Worm (Caenorhabditis elegans) whole organism, young adult: ENCODE data around the gene Y44F5A.1.

ENCODE experiments used
- B0019.2 ChIP-seq: fragments of 200-800 bp; sonication (Bioruptor generic); conservative IDR thresholded peaks from 2 replicates; pipeline ENCODE4 v1.3.6; 2022; ENCODE audit warnings: missing genetic modification reagents, missing genetic modification characterization, missing compliant biosample characterization
- B0035.1 ChIP-seq: sonication (generic microtip); optimal IDR thresholded peaks from 2 replicates; lab custom pipeline; 2016; ENCODE audit warnings: missing genetic modification characterization, mild to moderate bottlenecking, missing compliant biosample characterization, missing genotype, missing genetic modification reagents
- B0261.1 ChIP-seq: sonication (generic microtip); optimal IDR thresholded peaks from 2 replicates; lab custom pipeline; 2016; ENCODE audit warnings: mild to moderate bottlenecking, missing genetic modification characterization, moderate library complexity, missing compliant biosample characterization
- C17E4.6 ChIP-seq: fragments of 200-800 bp; sonication (Bioruptor generic); IDR thresholded peaks from 2 replicates; pipeline ENCODE4 v1.3.6; 2022; ENCODE audit warnings: missing genetic modification reagents, missing genetic modification characterization, missing compliant biosample characterization
- D2030.7 ChIP-seq: fragments of 200-800 bp; sonication (Bioruptor generic); IDR thresholded peaks from 2 replicates; pipeline ENCODE4 v1.3.6; 2022; ENCODE audit warnings: missing genetic modification reagents, missing genetic modification characterization, missing compliant biosample characterization
- F10E7.11 ChIP-seq: sonication (generic microtip); optimal IDR thresholded peaks from 2 replicates; lab custom pipeline; 2017; ENCODE audit warnings: mild to moderate bottlenecking, missing genetic modification characterization, moderate library complexity, missing compliant biosample characterization
- F23B12.7 ChIP-seq: sonication (generic microtip); optimal IDR thresholded peaks from 2 replicates; lab custom pipeline; 2017; ENCODE audit warnings: missing genetic modification characterization, mild to moderate bottlenecking, missing compliant biosample characterization, antibody characterized with exemption, moderate library complexity; ENCODE audit not compliant: insufficient read depth
- F37B4.10 ChIP-seq: fragments of 200-800 bp; sonication (Bioruptor generic); IDR thresholded peaks from 2 replicates; pipeline ENCODE4 v1.3.6; 2022; ENCODE audit warnings: missing genetic modification characterization, missing compliant biosample characterization
- F57A8.1 ChIP-seq: fragments of 200-800 bp; sonication (Bioruptor generic); optimal IDR thresholded peaks from 2 replicates; lab custom pipeline; 2018; ENCODE audit warnings: mild to moderate bottlenecking, missing genetic modification characterization, moderate library complexity, missing compliant biosample characterization
- K11D2.4 ChIP-seq: fragments of 200-800 bp; sonication (Bioruptor generic); IDR thresholded peaks from 2 replicates; pipeline ENCODE4 v1.3.6; 2022; ENCODE audit warnings: missing genetic modification reagents, missing genetic modification characterization, missing compliant biosample characterization
- Y79H2A.3 ChIP-seq: fragments of 200-800 bp; sonication (Bioruptor generic); conservative IDR thresholded peaks from 2 replicates; pipeline ENCODE4 v1.3.6; 2022; ENCODE audit warnings: missing genetic modification reagents, missing genetic modification characterization, missing compliant biosample characterization
- akir-1 ChIP-seq: fragments of 200-800 bp; sonication (Bioruptor generic); optimal IDR thresholded peaks from 2 replicates; lab custom pipeline; 2018; ENCODE audit warnings: mild to moderate bottlenecking, missing genetic modification characterization, moderate library complexity, missing compliant biosample characterization
- aptf-2 ChIP-seq: fragments of 200-800 bp; sonication (Bioruptor generic); conservative IDR thresholded peaks from 2 replicates; pipeline ENCODE4 v1.3.6; 2022; ENCODE audit warnings: missing genetic modification reagents, missing genetic modification characterization, missing compliant biosample characterization
- attf-6 ChIP-seq: fragments of 200-800 bp; sonication (Bioruptor generic); IDR thresholded peaks from 2 replicates; pipeline ENCODE4 v1.3.6; 2022; ENCODE audit warnings: missing genetic modification reagents, missing genetic modification characterization, missing compliant biosample characterization
- bed-1 ChIP-seq: fragments of 200-800 bp; sonication (Bioruptor generic); IDR thresholded peaks from 2 replicates; pipeline ENCODE4 v1.3.6; 2022; ENCODE audit warnings: missing genetic modification reagents, missing genetic modification characterization, missing compliant biosample characterization
- ceh-40 ChIP-seq: fragments of 200-800 bp; sonication (Bioruptor generic); IDR thresholded peaks from 2 replicates; pipeline ENCODE4 v1.3.6; 2022; ENCODE audit warnings: missing genetic modification characterization, missing compliant biosample characterization
- ceh-91 ChIP-seq: fragments of 200-800 bp; sonication (Bioruptor generic); IDR thresholded peaks from 2 replicates; pipeline ENCODE4 v1.3.6; 2022; ENCODE audit warnings: missing genetic modification reagents, missing genetic modification characterization, missing compliant biosample characterization
- die-1 ChIP-seq: sonication (generic microtip); optimal IDR thresholded peaks from 2 replicates; lab custom pipeline; 2016; ENCODE audit warnings: missing genotype, mild to moderate bottlenecking, missing genetic modification characterization, missing compliant biosample characterization
- dox-1 ChIP-seq: fragments of 200-800 bp; sonication (Bioruptor generic); IDR thresholded peaks from 2 replicates; pipeline ENCODE4 v1.3.6; 2022; ENCODE audit warnings: missing genetic modification reagents, missing genetic modification characterization, missing compliant biosample characterization
- egrh-3 ChIP-seq: fragments of 200-800 bp; sonication (Bioruptor generic); IDR thresholded peaks from 2 replicates; pipeline ENCODE4 v1.3.6; 2022; ENCODE audit warnings: missing genetic modification reagents, missing genetic modification characterization, missing compliant biosample characterization
- fkh-3 ChIP-seq: sonication (generic microtip); optimal IDR thresholded peaks from 2 replicates; lab custom pipeline; 2016; ENCODE audit warnings: mild to moderate bottlenecking, missing genetic modification characterization, missing compliant biosample characterization
- him-1 ChIP-seq: sonication (generic microtip); optimal IDR thresholded peaks from 2 replicates; lab custom pipeline; 2016; ENCODE audit warnings: missing genotype, missing genetic modification reagents, missing genetic modification characterization, missing compliant biosample characterization
- hmg-1.2 ChIP-seq: fragments of 200-800 bp; sonication (Bioruptor generic); IDR thresholded peaks from 2 replicates; pipeline ENCODE4 v1.3.6; 2022; ENCODE audit warnings: missing genetic modification reagents, missing genetic modification characterization, missing compliant biosample characterization
- let-526 ChIP-seq: fragments of 200-800 bp; sonication (Bioruptor generic); IDR thresholded peaks from 2 replicates; pipeline ENCODE4 v1.3.6; 2022; ENCODE audit warnings: missing genetic modification reagents, missing genetic modification characterization, missing compliant biosample characterization
- let-607 ChIP-seq, 2 experiments: fragments of 200-800 bp in 1 of 2; sonication (Bioruptor generic) in 1 of 2; sonication (generic microtip) in 1 of 2; optimal IDR thresholded peaks; 2 replicates each; lab custom pipeline; 2016 to 2018; ENCODE audit warnings: mild to moderate bottlenecking in 2 of 2, missing compliant biosample characterization in 2 of 2, missing genetic modification characterization in 2 of 2, moderate library complexity in 2 of 2, missing genotype in 1 of 2
- lin-26 ChIP-seq: fragments of 200-800 bp; sonication (Bioruptor generic); IDR thresholded peaks from 2 replicates; pipeline ENCODE4 v1.3.6; 2022; ENCODE audit warnings: missing genetic modification reagents, missing genetic modification characterization, missing compliant biosample characterization
- lsy-27 ChIP-seq: sonication (generic microtip); optimal IDR thresholded peaks from 2 replicates; lab custom pipeline; 2017; ENCODE audit warnings: missing genetic modification characterization, mild to moderate bottlenecking, missing compliant biosample characterization, antibody characterized with exemption, missing genotype, borderline replicate concordance; ENCODE audit not compliant: insufficient read depth
- madf-3 ChIP-seq: fragments of 200-800 bp; sonication (Bioruptor generic); IDR thresholded peaks from 2 replicates; pipeline ENCODE4 v1.3.6; 2022; ENCODE audit warnings: missing genetic modification reagents, missing genetic modification characterization, missing compliant biosample characterization
- madf-6 ChIP-seq: fragments of 200-800 bp; sonication (Bioruptor generic); IDR thresholded peaks from 2 replicates; pipeline ENCODE4 v1.3.6; 2022; ENCODE audit warnings: missing genetic modification reagents, missing genetic modification characterization, missing compliant biosample characterization
- madf-8 ChIP-seq: fragments of 200-800 bp; sonication (Bioruptor generic); conservative IDR thresholded peaks from 2 replicates; pipeline ENCODE4 v1.3.6; 2022; ENCODE audit warnings: missing genetic modification reagents, missing genetic modification characterization, missing compliant biosample characterization
- mcd-1 ChIP-seq: fragments of 200-800 bp; sonication (Bioruptor generic); IDR thresholded peaks from 2 replicates; pipeline ENCODE4 v1.3.6; 2022; ENCODE audit warnings: missing genetic modification reagents, missing genetic modification characterization, missing compliant biosample characterization
- nfya-1 ChIP-seq: sonication (generic microtip); optimal IDR thresholded peaks from 2 replicates; lab custom pipeline; 2017; ENCODE audit warnings: antibody characterized with exemption, missing compliant biosample characterization, missing genetic modification characterization, borderline replicate concordance; ENCODE audit not compliant: insufficient read depth
- nfyb-1 ChIP-seq: fragments of 200-800 bp; sonication (Bioruptor generic); IDR thresholded peaks from 2 replicates; pipeline ENCODE4 v1.3.6; 2022; ENCODE audit warnings: missing genetic modification reagents, missing genetic modification characterization, missing compliant biosample characterization
- nhr-27 ChIP-seq: fragments of 200-800 bp; sonication (Bioruptor generic); optimal IDR thresholded peaks from 2 replicates; lab custom pipeline; 2018; ENCODE audit warnings: mild to moderate bottlenecking, missing genetic modification characterization, moderate library complexity, missing compliant biosample characterization
- pha-4 ChIP-seq: fragments of 150-350 bp; sonication (generic microtip); optimal IDR thresholded peaks from 2 replicates; lab custom pipeline; 2014; ENCODE audit warnings: missing biosample characterization, missing genetic modification reagents, missing genetic modification characterization
- rpc-1 ChIP-seq, 2 experiments: fragments of 150-350 bp in 1 of 2; sonication (generic microtip) in 1 of 2; optimal IDR thresholded peaks; 2 replicates each; lab custom pipeline; 2014 to 2018; ENCODE audit warnings: missing biosample characterization in 1 of 2, missing genetic modification characterization in 1 of 2, missing genetic modification reagents in 1 of 2, missing genotype in 1 of 2
- sdz-38 ChIP-seq: sonication (generic microtip); optimal IDR thresholded peaks from 2 replicates; lab custom pipeline; 2016; ENCODE audit warnings: missing genotype, missing genetic modification characterization, missing compliant biosample characterization
- sea-2 ChIP-seq: fragments of 200-800 bp; sonication (Bioruptor generic); IDR thresholded peaks from 2 replicates; pipeline ENCODE4 v1.3.6; 2022; ENCODE audit warnings: missing genetic modification characterization, missing compliant biosample characterization
- snpc-1.3 ChIP-seq: sonication (generic microtip); optimal IDR thresholded peaks from 2 replicates; lab custom pipeline; 2017; ENCODE audit warnings: missing genetic modification characterization, mild to moderate bottlenecking, missing compliant biosample characterization, antibody characterized with exemption, moderate library complexity, missing genotype, missing genetic modification reagents; ENCODE audit not compliant: insufficient read depth
- tbx-9 ChIP-seq: sonication (generic microtip); optimal IDR thresholded peaks from 2 replicates; lab custom pipeline; 2016; ENCODE audit warnings: borderline replicate concordance, missing genetic modification characterization, inconsistent platforms, missing compliant biosample characterization
- unc-130 ChIP-seq: sonication (generic microtip); optimal IDR thresholded peaks from 2 replicates; lab custom pipeline; 2016; ENCODE audit warnings: missing genetic modification reagents, missing genetic modification characterization, missing compliant biosample characterization
- xnd-1 ChIP-seq: sonication (generic microtip); optimal IDR thresholded peaks from 2 replicates; lab custom pipeline; 2016; ENCODE audit warnings: missing genotype, missing genetic modification reagents, missing genetic modification characterization, missing compliant biosample characterization
- zfh-2 ChIP-seq: fragments of 200-800 bp; sonication (Bioruptor generic); conservative IDR thresholded peaks from 2 replicates; pipeline ENCODE4 v1.3.6; 2022; ENCODE audit warnings: missing genetic modification reagents, missing genetic modification characterization, missing compliant biosample characterization
- zim-3 ChIP-seq: sonication (generic microtip); optimal IDR thresholded peaks from 2 replicates; lab custom pipeline; 2017; ENCODE audit warnings: mild to moderate bottlenecking, missing genetic modification characterization, moderate library complexity, missing compliant biosample characterization
- ztf-22 ChIP-seq: fragments of 200-800 bp; sonication (Bioruptor generic); optimal IDR thresholded peaks from 2 replicates; lab custom pipeline; 2018; ENCODE audit warnings: mild to moderate bottlenecking, missing genetic modification characterization, moderate library complexity, missing compliant biosample characterization
- ztf-28 ChIP-seq: fragments of 200-800 bp; sonication (Bioruptor generic); IDR thresholded peaks from 2 replicates; pipeline ENCODE4 v1.3.6; 2022; ENCODE audit warnings: missing genetic modification reagents, missing genetic modification characterization, missing compliant biosample characterization

The Y44F5A.1 gene

DNA sequence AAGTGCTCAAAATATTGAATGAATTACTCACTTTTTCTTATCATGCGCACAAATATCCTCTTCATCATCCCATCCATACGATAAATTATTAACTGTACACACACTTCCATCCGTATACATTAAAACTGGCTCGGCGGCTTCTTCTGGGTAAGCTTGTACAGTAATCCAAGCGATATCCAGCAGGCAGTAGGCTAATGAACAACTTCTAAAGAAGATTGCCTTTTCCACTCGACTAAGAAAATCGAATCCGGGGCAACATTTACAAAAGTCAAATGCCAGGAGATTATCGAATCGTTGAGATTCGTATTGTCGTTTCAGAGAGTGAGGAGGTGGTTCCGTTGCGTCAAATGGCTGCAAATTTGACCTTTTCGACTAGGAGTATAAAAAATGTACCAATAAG, 16.1 kb downstream of the Y44F5A.1 start:
- TF ChIP-seq ztf-22: no peak
- TF ChIP-seq, all 124 proteins: peak for 0

DNA sequence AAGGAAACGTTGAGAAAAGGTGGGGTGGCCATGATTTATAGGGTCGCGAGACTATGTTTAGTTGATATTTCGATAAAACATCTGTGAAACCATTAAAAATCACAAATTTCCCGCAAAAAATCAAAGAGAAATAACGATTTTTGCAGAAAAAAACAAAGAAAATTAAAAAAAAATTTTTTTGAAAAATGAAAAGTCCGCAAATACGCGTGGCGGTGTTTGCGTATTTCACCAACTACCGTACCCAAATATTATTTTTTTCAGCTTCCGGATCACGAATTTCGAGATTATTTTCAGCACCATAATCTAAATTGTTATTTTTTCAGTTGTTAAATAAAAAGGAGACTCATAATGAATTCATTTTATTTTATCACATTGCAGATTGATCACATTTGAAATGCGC, 17.4 kb downstream of the Y44F5A.1 start:
- TF ChIP-seq die-1 (tag; lab: Kevin White, UChicago) (no peak), him-1 (tag; lab: Kevin White, UChicago) (peak; percentile 58), sdz-38 (tag; lab: Kevin White, UChicago) (no peak), D2030.7 (peak; percentile 27; the same call in 1 of the 2 replicates), xnd-1 (tag; lab: Kevin White, UChicago) (peak; percentile 15), C17E4.6 (GFP tag; lab: Robert Waterston, UW) (no peak), F23B12.7 (tag; lab: Kevin White, UChicago) (no peak), ceh-40 (GFP tag; lab: Robert Waterston, UW) (no peak), bed-1 (GFP tag; lab: Robert Waterston, UW) (no peak), aptf-2 (GFP tag; lab: Robert Waterston, UW) (no peak), sea-2 (GFP tag; lab: Robert Waterston, UW) (no peak), B0035.1 (tag; lab: Kevin White, UChicago) (no peak), B0019.2 (GFP tag; lab: Robert Waterston, UW) (no peak), K11D2.4 (GFP tag; lab: Robert Waterston, UW) (no peak), egrh-3 (GFP tag; lab: Robert Waterston, UW) (no peak), lin-26 (GFP tag; lab: Robert Waterston, UW) (no peak), akir-1 (GFP tag; lab: Kevin White, UChicago) (no peak), ceh-91 (GFP tag; lab: Robert Waterston, UW) (peak; percentile 49; the same call in 1 of the 2 replicates), madf-3 (GFP tag; lab: Robert Waterston, UW) (no peak), snpc-1.3 (tag; lab: Kevin White, UChicago) (no peak), mcd-1 (no peak), F37B4.10 (GFP tag; lab: Robert Waterston, UW) (no peak), zfh-2 (GFP tag; lab: Robert Waterston, UW) (no peak), nhr-27 (tag; lab: Kevin White, UChicago) (no peak), Y79H2A.3 (no peak), zim-3 (tag; lab: Kevin White, UChicago) (no peak), B0261.1 (tag; lab: Kevin White, UChicago) (no peak), F57A8.1 (GFP tag; lab: Kevin White, UChicago) (no peak), dox-1 (GFP tag; lab: Robert Waterston, UW) (0 out of 2 replicates have a peak, but pooled peaks have one; percentile 17), hmg-1.2 (GFP tag; lab: Robert Waterston, UW) (0 out of 2 replicates have a peak, but pooled peaks have one; percentile 19), tbx-9 (no peak), rpc-1 (optimal IDR thresholded peaks at IDR 0.05; lab: Kevin White, UChicago) (no peak), rpc-1 (tag; optimal IDR thresholded peaks at IDR 0.05; lab: Kevin White, UChicago) (no peak), fkh-3 (tag; lab: Kevin White, UChicago) (no peak), madf-6 (peak; percentile 61), madf-8 (GFP tag; lab: Robert Waterston, UW) (0 out of 2 replicates have a peak, but pooled peaks have one; percentile 22), nfyb-1 (GFP tag; lab: Robert Waterston, UW) (no peak), unc-130 (GFP tag; lab: Kevin White, UChicago) (no peak), ztf-28 (GFP tag; lab: Robert Waterston, UW) (no peak), lsy-27 (tag; lab: Kevin White, UChicago) (no peak), let-526 (GFP tag; lab: Robert Waterston, UW) (no peak), attf-6 (no peak), let-607 (tag; optimal IDR thresholded peaks at IDR 0.05; lab: Kevin White, UChicago) (no peak), nfya-1 (tag; lab: Kevin White, UChicago) (no peak), F10E7.11 (tag; lab: Kevin White, UChicago) (no peak), pha-4 (tag; lab: Kevin White, UChicago) (no peak)
